Worm (Caenorhabditis elegans) whole organism, L2 larva: ENCODE measurements around the gene srbc-84.

Experiments
- ZK546.5 ChIP-seq: sonication (generic microtip); optimal IDR thresholded peaks from 2 replicates; lab custom pipeline; 2017; ENCODE audit warnings: missing biosample characterization, missing genetic modification characterization
- alr-1 ChIP-seq: fragments of 150-350 bp; optimal IDR thresholded peaks from 2 replicates; lab custom pipeline; 2014; ENCODE audit warnings: missing biosample characterization, missing genetic modification characterization
- aly-2 ChIP-seq: fragments of 150-350 bp; optimal IDR thresholded peaks from 2 replicates; lab custom pipeline; 2014; ENCODE audit warnings: missing biosample characterization, missing genetic modification characterization
- ceh-82 ChIP-seq: fragments of 150-350 bp; optimal IDR thresholded peaks from 2 replicates; lab custom pipeline; 2014; ENCODE audit warnings: missing biosample characterization, missing genetic modification characterization
- elt-3 ChIP-seq: sonication (generic microtip); optimal IDR thresholded peaks from 2 replicates; lab custom pipeline; 2017; ENCODE audit warnings: missing biosample characterization, missing genetic modification characterization
- gmeb-1 ChIP-seq: fragments of 150-350 bp; optimal IDR thresholded peaks from 2 replicates; lab custom pipeline; 2014; ENCODE audit warnings: missing biosample characterization, missing genetic modification characterization
- lin-39 ChIP-seq: fragments of 150-350 bp; optimal IDR thresholded peaks from 2 replicates; lab custom pipeline; 2014; ENCODE audit warnings: missing biosample characterization, missing genetic modification reagents, missing genetic modification characterization
- nhr-10 ChIP-seq: sonication (generic microtip); optimal IDR thresholded peaks from 2 replicates; lab custom pipeline; 2017; ENCODE audit warnings: missing biosample characterization, missing genetic modification characterization
- nhr-11 ChIP-seq: fragments of 150-350 bp; optimal IDR thresholded peaks from 2 replicates; lab custom pipeline; 2014; ENCODE audit warnings: missing biosample characterization, missing genetic modification characterization
- sma-3 ChIP-seq: sonication (generic microtip); optimal IDR thresholded peaks from 2 replicates; lab custom pipeline; 2016; ENCODE audit warnings: missing genetic modification reagents, missing genetic modification characterization, missing compliant biosample characterization
- snpc-4 ChIP-seq: fragments of 150-350 bp; optimal IDR thresholded peaks from 2 replicates; lab custom pipeline; 2014; ENCODE audit warnings: missing biosample characterization, missing genetic modification characterization
- zag-1 ChIP-seq: fragments of 150-350 bp; optimal IDR thresholded peaks from 2 replicates; lab custom pipeline; 2014; ENCODE audit warnings: missing biosample characterization, missing genetic modification characterization
- ztf-11 ChIP-seq: sonication (generic microtip); optimal IDR thresholded peaks from 2 replicates; lab custom pipeline; 2017; ENCODE audit warnings: missing biosample characterization, missing genetic modification characterization

- TF ChIP-seq gmeb-1 = no peak
- TF ChIP-seq zag-1 (tag; lab: Kevin White, UChicago) = no peak
- no peak for TF ChIP-seq aly-2 (tag; lab: Kevin White, UChicago)
- TF ChIP-seq ztf-11 = no peak
- TF ChIP-seq elt-3 (tag; lab: Kevin White, UChicago) = no peak
- no peak for TF ChIP-seq lin-39
- no peak for TF ChIP-seq alr-1 (tag; lab: Kevin White, UChicago)
- TF ChIP-seq ceh-82 (tag; lab: Kevin White, UChicago) = no peak
- no peak for TF ChIP-seq snpc-4 (tag; lab: Kevin White, UChicago)
- no peak for TF ChIP-seq sma-3 (GFP tag; lab: Kevin White, UChicago)
- no peak for TF ChIP-seq nhr-11
- TF ChIP-seq nhr-10 = no peak
- TF ChIP-seq ZK546.5 = no peak
Measured at ce11 chrV:16249105-16249504, 49.7 kb upstream of the srbc-84 start.
